Fruit fly (Drosophila melanogaster) Kc167 (cell line): ENCODE data around the gene CG10702.

Experiments
- Myc ChIP-seq: fragments of >200 bp; optimal IDR thresholded peaks from 2 replicates; lab custom pipeline; 2017; ENCODE audit warnings: missing external identifiers
- Sin3A ChIP-seq: fragments of >200 bp; optimal IDR thresholded peaks from 2 replicates; lab custom pipeline; 2018; ENCODE audit warnings: missing external identifiers
- h ChIP-seq: fragments of >200 bp; optimal IDR thresholded peaks from 3 replicates; lab custom pipeline; 2018; ENCODE audit warnings: missing external identifiers
- insv ChIP-seq: fragments of >200 bp; optimal IDR thresholded peaks from 3 replicates; lab custom pipeline; 2018; ENCODE audit warnings: missing external identifiers
- psq ChIP-seq: fragments of >200 bp; optimal IDR thresholded peaks from 2 replicates; lab custom pipeline; 2017; ENCODE audit warnings: missing external identifiers
- ttk ChIP-seq: sonication (Bioruptor generic); optimal IDR thresholded peaks from 2 replicates; lab custom pipeline; 2017; ENCODE audit warnings: missing external identifiers

The CG10702 gene

DNA sequence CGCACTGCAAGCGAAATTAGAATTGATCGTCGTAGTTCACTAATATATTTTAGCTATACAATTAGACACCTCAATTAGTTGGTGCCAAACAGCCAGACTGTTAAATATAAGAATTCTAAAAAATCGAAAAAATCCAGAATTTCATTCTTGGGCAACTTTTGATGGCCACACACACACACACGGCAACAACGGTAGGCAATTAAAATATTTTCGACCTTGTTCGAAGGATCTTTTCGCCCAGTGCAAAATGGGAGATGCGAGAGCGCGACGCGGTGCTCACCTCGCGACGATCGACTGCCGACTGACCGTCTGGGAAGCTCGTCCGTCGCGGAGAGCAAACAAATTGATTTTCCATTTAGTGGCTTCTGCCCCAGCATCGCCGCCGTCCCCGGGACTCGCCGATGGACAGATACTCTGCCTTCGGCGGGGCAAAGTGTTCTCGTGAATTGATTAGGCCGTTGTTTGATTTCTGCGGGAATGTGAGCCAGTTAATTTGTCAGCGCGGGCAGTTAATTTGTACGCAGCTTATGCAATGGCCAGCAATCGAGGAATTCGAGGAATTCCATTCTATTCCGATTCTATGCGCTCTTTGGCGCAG, at the start of gene CG10702:
Gene CG10702 (minus strand): TSS at position 304 of the 598 bp plus-strand sequence.
- TF ChIP-seq ttk (lab: Kevin White, UChicago) (no peak), insv (lab: Kevin White, UChicago) (no peak), h (lab: Kevin White, UChicago) (no peak), Myc (lab: Kevin White, UChicago) (no peak), Sin3A (lab: Kevin White, UChicago) (no peak), psq (lab: Kevin White, UChicago) (no peak)

DNA sequence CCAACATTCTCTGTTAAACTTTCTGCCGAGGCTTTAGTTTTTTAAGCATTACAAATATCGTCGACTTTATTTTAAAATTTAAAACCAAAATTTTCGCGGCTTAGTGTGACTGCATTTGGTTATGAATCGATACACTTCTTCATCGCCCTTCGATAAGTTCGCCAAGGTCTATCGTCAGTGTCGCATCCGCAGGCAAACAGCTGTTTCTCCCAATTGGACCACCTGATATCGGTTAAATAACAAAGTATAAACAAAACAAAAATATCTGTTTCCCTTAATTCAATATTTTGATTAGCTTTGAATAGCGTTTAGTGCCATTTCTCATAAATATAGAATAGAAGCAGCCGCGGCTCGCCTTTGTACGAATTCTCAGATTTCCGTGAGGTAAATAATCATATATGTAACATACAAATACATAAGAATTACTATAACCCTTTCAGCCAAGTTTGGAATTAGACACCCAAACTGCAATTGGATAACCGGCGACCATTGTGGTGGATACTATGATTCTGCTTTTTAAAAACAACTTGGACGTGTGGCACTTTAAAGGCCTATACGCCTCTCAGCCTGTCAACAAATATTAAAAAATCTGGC, 44.6 kb upstream of the CG10702 start, which contains the start of gene CG10561:
Gene CG10561 (plus strand): TSS at position 219 of the 594 bp plus-strand sequence.
- no peak for TF ChIP-seq h (lab: Kevin White, UChicago)
- no peak for TF ChIP-seq Sin3A (lab: Kevin White, UChicago)

DNA sequence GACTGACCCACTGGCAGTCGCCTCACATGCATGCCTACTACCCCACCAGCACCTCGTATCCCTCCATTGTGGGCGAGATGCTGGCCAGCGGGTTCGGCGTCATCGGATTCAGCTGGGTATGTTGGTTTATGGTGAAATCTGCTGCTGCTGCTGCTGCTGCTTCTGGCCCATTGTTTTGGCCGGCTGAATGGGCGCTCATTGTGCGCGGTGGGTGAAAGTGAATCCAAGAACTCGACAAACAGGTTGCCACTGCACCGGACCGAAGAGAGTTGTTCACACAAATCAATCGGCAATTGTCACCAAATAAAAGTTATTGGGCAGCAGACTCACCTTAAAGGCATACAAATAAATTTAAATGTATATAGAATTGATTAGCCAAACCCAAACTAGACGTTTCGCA, 42.5 kb upstream of the CG10702 start:
- TF ChIP-seq h (lab: Kevin White, UChicago) (no peak), ttk (lab: Kevin White, UChicago) (no peak), Sin3A (lab: Kevin White, UChicago) (no peak), insv (lab: Kevin White, UChicago) (no peak), psq (lab: Kevin White, UChicago) (no peak), Myc (lab: Kevin White, UChicago) (no peak)

DNA sequence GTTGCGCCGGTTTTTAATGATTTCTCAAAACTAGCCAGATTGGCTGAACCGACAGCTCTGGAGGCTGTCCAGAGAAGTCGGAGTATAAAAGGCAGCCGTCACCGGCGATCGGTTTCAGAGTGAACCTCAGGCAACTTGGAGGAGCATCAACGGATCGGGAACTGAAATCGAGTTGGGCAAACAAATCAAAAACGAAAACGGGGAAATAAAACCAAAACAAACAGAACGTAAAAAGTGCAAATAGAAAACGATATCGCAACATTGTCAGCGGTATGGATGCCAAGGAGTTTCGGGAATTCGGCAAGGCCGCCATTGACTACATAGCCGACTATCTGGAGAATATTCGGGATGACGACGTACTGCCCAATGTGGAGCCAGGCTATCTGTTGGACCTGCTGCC, 42.1 kb upstream of the CG10702 start:
- TF ChIP-seq Sin3A (lab: Kevin White, UChicago) = no peak
- no peak for TF ChIP-seq insv (lab: Kevin White, UChicago)
- no peak for TF ChIP-seq Myc (lab: Kevin White, UChicago)
- no peak for TF ChIP-seq psq (lab: Kevin White, UChicago)
- no peak for TF ChIP-seq ttk (lab: Kevin White, UChicago)
- no peak for TF ChIP-seq h (lab: Kevin White, UChicago)

DNA sequence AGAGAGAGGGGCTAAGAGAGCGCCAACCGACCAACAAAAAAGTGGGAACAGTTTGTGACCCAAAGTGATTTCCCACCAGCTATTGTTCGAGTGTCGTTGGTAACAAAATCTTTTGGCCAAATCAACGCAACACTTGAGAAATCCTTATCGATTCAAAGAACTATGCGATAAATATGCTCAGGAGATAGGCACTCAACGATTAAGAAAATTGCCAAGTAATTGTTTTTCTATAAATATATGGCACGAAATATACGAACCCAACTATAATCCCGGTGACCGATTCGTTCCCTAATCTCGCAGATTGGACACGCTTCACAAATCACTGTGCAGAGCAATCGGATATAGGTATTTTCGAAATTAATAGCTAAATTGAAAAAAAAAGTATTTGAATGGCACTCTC, 41.5 kb upstream of the CG10702 start:
- no peak for TF ChIP-seq insv (lab: Kevin White, UChicago)
- TF ChIP-seq Sin3A (lab: Kevin White, UChicago) = no peak
- no peak for TF ChIP-seq Myc (lab: Kevin White, UChicago)
- TF ChIP-seq ttk (lab: Kevin White, UChicago) = no peak
- TF ChIP-seq psq (lab: Kevin White, UChicago) = no peak

DNA sequence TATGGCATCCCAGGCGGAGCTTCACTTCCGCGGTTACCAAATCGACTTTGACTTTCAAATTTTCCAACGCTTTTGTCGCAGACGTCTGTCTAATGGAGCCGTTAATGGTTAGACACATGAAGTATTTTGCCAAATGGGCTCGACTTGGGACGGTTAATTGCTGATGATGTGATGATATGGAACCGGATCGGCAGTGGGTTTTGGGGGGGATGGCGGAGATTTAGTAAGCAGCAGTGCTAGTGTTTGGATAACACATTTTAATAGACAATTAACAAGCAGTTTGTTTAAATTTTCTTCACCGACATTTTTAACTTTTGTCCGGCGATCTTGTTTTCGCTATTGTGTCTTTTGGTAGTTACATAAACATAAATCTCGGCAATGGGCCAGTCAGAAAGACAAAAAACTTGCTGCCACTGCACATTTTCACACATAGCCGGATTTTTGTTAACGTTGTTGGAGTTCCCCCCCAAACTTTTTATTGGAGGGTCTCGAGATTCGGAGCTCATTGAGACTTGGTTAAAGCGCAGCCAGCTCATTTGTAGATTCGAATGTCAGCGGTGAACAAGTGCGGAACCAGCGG, 40.1 kb upstream of the CG10702 start, which contains the start of gene amd:
Gene amd (plus strand): TSS at position 530 of the 580 bp plus-strand sequence.
- TF ChIP-seq Myc (lab: Kevin White, UChicago) = no peak
- TF ChIP-seq insv (lab: Kevin White, UChicago) = no peak
- no peak for TF ChIP-seq h (lab: Kevin White, UChicago)
- TF ChIP-seq psq (lab: Kevin White, UChicago) = no peak
- no peak for TF ChIP-seq Sin3A (lab: Kevin White, UChicago)
- TF ChIP-seq ttk (lab: Kevin White, UChicago) = no peak

DNA sequence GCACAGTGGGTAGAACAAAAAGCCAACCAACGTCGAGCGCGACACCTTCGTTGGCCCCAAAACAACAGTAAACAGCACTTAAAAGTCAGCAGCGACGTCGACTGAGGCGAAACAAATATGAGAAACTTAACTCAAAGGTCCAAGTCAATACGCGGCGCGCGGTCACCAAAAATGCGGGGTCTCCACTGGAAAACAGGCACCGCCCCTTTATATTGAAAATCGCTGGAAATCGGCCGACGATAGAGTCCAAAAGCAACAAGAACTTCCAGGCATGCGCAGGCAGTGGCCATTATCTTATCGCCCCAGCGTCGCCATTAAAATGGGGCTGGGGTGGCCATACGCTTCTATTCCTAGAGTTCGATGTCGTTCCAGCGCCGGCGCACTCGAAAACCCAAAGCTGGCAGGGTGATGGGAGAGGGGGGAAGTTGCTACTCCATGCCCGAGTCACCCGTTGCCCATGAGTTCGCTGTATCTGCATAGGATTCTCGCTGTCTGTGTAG, 38.8 kb upstream of the CG10702 start, which contains the start of gene Lim3:
Gene Lim3 (minus strand): TSS at position 51 of the 500 bp plus-strand sequence.
- TF ChIP-seq ttk (lab: Kevin White, UChicago) = no peak
- TF ChIP-seq h (lab: Kevin White, UChicago) = no peak
- no peak for TF ChIP-seq psq (lab: Kevin White, UChicago)
- no peak for TF ChIP-seq Myc (lab: Kevin White, UChicago)
- no peak for TF ChIP-seq Sin3A (lab: Kevin White, UChicago)
- no peak for TF ChIP-seq insv (lab: Kevin White, UChicago)

DNA sequence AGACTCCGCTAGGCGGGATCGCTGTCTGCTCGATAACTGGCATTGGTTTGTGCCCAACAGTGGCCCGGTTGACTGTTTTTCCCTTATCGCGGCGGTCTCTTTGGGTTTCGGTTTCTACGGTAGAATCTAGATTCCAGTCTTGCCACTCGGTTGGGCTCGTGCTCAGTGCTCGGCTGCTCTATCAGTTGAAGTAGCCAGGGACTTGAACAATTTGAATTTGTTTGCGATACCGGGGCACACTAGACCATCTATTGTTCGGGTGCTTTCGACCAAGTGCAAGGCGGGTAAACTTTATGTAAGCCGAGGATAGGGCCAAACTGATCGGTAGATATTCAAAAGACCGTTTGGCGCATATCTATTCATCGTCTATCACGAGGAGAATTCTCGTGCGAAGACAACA, 36.6 kb upstream of the CG10702 start:
- no peak for TF ChIP-seq psq (lab: Kevin White, UChicago)
- TF ChIP-seq insv (lab: Kevin White, UChicago) = no peak
- no peak for TF ChIP-seq Sin3A (lab: Kevin White, UChicago)
- no peak for TF ChIP-seq h (lab: Kevin White, UChicago)
- TF ChIP-seq ttk (lab: Kevin White, UChicago) = no peak
- TF ChIP-seq Myc (lab: Kevin White, UChicago) = no peak

DNA sequence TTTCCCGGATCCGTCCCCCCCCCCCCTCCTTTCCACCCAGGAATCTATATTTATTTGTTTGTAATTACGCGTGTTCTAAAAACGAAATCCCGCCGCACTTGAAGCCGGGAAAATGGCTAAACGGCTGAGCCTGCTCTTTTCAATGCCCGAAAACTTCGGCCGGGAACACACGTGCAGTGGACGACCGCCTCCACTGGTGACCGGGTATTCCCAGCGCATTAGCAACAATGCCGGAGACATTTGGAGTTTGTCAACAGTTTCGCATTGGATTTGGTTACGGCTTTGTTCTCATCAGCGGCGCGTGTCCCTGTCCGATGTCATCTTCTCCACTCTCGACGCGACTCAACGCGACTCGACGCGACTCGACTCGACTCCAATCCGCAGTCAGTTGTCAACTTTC, 34.7 kb upstream of the CG10702 start:
- TF ChIP-seq Sin3A (lab: Kevin White, UChicago) (no peak), h (lab: Kevin White, UChicago) (no peak), ttk (lab: Kevin White, UChicago) (no peak), Myc (lab: Kevin White, UChicago) (no peak), insv (lab: Kevin White, UChicago) (no peak), psq (lab: Kevin White, UChicago) (no peak)

DNA sequence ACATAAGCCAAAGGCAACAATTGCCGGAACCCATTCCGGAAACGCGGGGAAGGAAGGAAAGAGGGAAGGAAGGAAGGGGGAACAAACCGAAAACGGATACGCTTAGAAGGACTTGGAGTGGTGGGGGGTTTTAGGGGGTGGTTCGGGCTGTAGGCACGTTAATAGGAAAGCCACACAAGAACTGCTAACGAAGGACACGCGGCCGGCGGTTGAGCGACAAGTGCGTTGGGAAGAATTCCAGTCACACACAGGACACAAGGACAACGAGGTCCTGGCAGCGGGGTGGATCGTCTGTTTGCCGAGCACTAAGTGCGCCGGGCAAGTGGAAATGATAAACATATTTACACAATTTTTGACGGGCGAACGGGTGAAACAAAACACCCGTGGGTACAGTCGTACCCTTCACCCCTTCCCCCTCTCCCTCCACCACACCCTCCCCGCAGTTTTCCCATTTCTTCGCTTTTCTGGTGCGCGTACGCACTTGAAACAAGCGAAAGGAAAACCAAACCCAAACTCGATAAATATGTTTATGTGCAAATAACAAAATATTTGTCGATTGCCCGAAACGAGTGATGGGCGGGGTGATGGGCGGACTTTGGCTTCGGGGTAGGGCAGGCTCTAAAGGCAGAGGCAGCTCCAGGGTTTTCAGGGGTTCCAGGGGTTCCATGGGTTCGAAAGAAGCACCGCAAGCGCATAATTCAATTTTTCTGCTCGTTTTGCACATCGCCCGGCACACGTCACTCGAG, 33.7 kb upstream of the CG10702 start:
- TF ChIP-seq Myc (lab: Kevin White, UChicago) (no peak), h (lab: Kevin White, UChicago) (no peak), psq (lab: Kevin White, UChicago) (no peak), Sin3A (lab: Kevin White, UChicago) (no peak), ttk (lab: Kevin White, UChicago) (no peak), insv (lab: Kevin White, UChicago) (no peak)
